Fruit fly (Drosophila melanogaster): Measurements from ENCODE around the gene CG17271.

Gene CG17271

DNA sequence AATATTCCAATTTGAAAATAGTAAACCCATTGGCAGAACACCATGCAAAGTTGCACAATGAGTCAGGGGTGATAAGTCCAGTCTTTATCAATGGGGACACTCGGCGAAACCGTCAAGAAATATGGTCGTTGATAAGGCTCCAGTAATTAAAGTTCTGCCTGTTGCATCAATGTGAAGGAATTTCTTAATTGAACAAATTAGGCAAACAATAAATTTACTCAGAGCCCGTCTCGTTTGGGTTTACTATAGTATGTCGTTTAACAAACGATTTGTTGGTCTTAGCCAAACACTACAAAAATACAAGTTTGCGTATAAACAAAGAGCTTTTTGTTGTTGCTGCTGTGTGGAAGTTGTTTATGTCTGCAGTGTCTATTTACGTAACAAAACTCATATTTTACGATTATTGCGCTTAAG is 13.1 kb upstream of the CG17271 start (continued):
- TF ChIP-seq ATbp (GFP tag; optimal IDR thresholded peaks at IDR 0.05) (peak; percentile 79), CG3281 (GFP tag; optimal IDR thresholded peaks at IDR 0.05) (peak; percentile 66), Doc2 (GFP tag; IDR thresholded peaks at IDR 0.05) (no peak), CG14014 (GFP tag; IDR thresholded peaks at IDR 0.05) (peak; percentile 49; the same call in 1 of the 2 replicates), CG9797 (GFP tag; optimal IDR thresholded peaks at IDR 0.05) (no peak), seq (GFP tag; IDR thresholded peaks at IDR 0.05) (peak; percentile 44; the same call in 1 of the 2 replicates), pita (GFP tag; optimal IDR thresholded peaks at IDR 0.05) (no peak), dm (GFP tag; optimal IDR thresholded peaks at IDR 0.05) (no peak), H15 (GFP tag; IDR thresholded peaks at IDR 0.05) (no peak), tin (GFP tag; optimal IDR thresholded peaks at IDR 0.05) (no peak), salm (tag; optimal IDR thresholded peaks at IDR 0.05) (peak; percentile 46), CG17361 (GFP tag; IDR thresholded peaks at IDR 0.05) (no peak), chinmo (GFP tag; IDR thresholded peaks at IDR 0.05; ENCODE audit: partially characterized antibody) (no peak), gem (tag; optimal IDR thresholded peaks at IDR 0.05) (peak; percentile 46), CG6765 (GFP tag; optimal IDR thresholded peaks at IDR 0.05) (peak; percentile 52), CG4820 (GFP tag; optimal IDR thresholded peaks at IDR 0.05) (no peak), croc (GFP tag; conservative IDR thresholded peaks at IDR 0.05) (no peak), Drgx (GFP tag; IDR thresholded peaks at IDR 0.05) (no peak), CG6689 (GFP tag; IDR thresholded peaks at IDR 0.05) (no peak), CG17612 (GFP tag; IDR thresholded peaks at IDR 0.05) (no peak), CG4424 (GFP tag; optimal IDR thresholded peaks at IDR 0.05) (peak; percentile 26), CG8290 (GFP tag; optimal IDR thresholded peaks at IDR 0.05) (no peak), CG8290 (tag; optimal IDR thresholded peaks at IDR 0.05) (peak in 1 of 2 experiments; percentile 91), B-H2 (GFP tag; optimal IDR thresholded peaks at IDR 0.05) (no peak), Lpt (GFP tag; optimal IDR thresholded peaks at IDR 0.05) (no peak), nerfin-2 (GFP tag; IDR thresholded peaks at IDR 0.05; ENCODE audit: partially characterized antibody) (no peak), aop (GFP tag; IDR thresholded peaks at IDR 0.05) (no peak), Neu2 (GFP tag; optimal IDR thresholded peaks at IDR 0.05; ENCODE audit: borderline replicate concordance) (no peak), Nf-YB (GFP tag; optimal IDR thresholded peaks at IDR 0.05) (no peak), ftz-f1 (GFP tag; optimal IDR thresholded peaks at IDR 0.05) (no peak), Poxn (GFP tag; IDR thresholded peaks at IDR 0.05) (no peak), pho (GFP tag; optimal IDR thresholded peaks at IDR 0.05) (no peak), peb (GFP tag; IDR thresholded peaks at IDR 0.05) (no peak), CoRest (tag; optimal IDR thresholded peaks at IDR 0.05) (peak; percentile 58), Adf1 (GFP tag; IDR thresholded peaks at IDR 0.05) (no peak), CG10959 (GFP tag; IDR thresholded peaks at IDR 0.05) (no peak), nmo (GFP tag; optimal IDR thresholded peaks at IDR 0.05) (no peak), B-H1 (GFP tag; IDR thresholded peaks at IDR 0.05) (no peak; the same call in 2 of the 3 replicates), otp (GFP tag; IDR thresholded peaks at IDR 0.05) (0 out of 3 replicates have a peak, but pooled peaks have one; percentile 23), row (GFP tag; IDR thresholded peaks at IDR 0.05) (0 out of 3 replicates have a peak, but pooled peaks have one; percentile 9), PHDP (tag; optimal IDR thresholded peaks at IDR 0.05) (peak; percentile 77), pros (GFP tag; optimal IDR thresholded peaks at IDR 0.05) (no peak), cwo (GFP tag; optimal IDR thresholded peaks at IDR 0.05) (peak; percentile 4), CG10654 (GFP tag; optimal IDR thresholded peaks at IDR 0.05) (no peak), CG17829 (tag; optimal IDR thresholded peaks at IDR 0.05) (no peak), CG10209 (GFP tag; optimal IDR thresholded peaks at IDR 0.05) (peak; percentile 56), CG30403 (GFP tag; optimal IDR thresholded peaks at IDR 0.05) (no peak), chn (GFP tag; optimal IDR thresholded peaks at IDR 0.05) (no peak), Spps (tag; optimal IDR thresholded peaks at IDR 0.05) (no peak), abd-A (tag; optimal IDR thresholded peaks at IDR 0.05) (no peak), CG2875 (GFP tag; optimal IDR thresholded peaks at IDR 0.05) (peak; percentile 68), CG12155 (GFP tag; optimal IDR thresholded peaks at IDR 0.05) (no peak)
